Fruit fly (Drosophila melanogaster) ovary, adult (tissue): Measurements from ENCODE around the gene ATPsyngamma.

Experiments
- CG17801 ChIP-seq: fragments of 200-800 bp; optimal IDR thresholded peaks from 2 replicates; lab custom pipeline; 2019; ENCODE audit warnings: missing biosample characterization, mild to moderate bottlenecking, missing genetic modification characterization, moderate library complexity; ENCODE audit not compliant: partially characterized antibody

The ATPsyngamma gene

dm6 chr3R:29724745-29725144 is 24.2 kb downstream of the ATPsyngamma start, which contains the start of the genes Naa40 and CG18731:
Gene Naa40, minus strand, starts transcription at chr3R:29724950.
Gene CG18731, plus strand, starts transcription at chr3R:29725027.
- TF ChIP-seq CG17801 = no peak

- TF ChIP-seq CG17801 = peak; percentile 44
These were observed 25.8 kb downstream of the ATPsyngamma start, which contains the start of gene Pcd for dm6 chr3R:29723048-29723656. Gene Pcd, plus strand, starts transcription at chr3R:29723163.

dm6 chr3R:29722238-29722637 is 26.7 kb downstream of the ATPsyngamma start, which contains the start of gene CG34296:
Gene CG34296, plus strand, starts transcription at chr3R:29722538.
- TF ChIP-seq CG17801 = no peak

- no peak for TF ChIP-seq CG17801
These were observed 30.6 kb downstream of the ATPsyngamma start, which contains the start of gene CG15506 for dm6 chr3R:29718363-29718762. Gene CG15506, plus strand, starts transcription at chr3R:29718663.

- TF ChIP-seq CG17801 = no peak
These were observed 31.4 kb downstream of the ATPsyngamma start for dm6 chr3R:29717519-29717918.

- TF ChIP-seq CG17801 = no peak
These were observed 32.1 kb downstream of the ATPsyngamma start, which contains the start of gene Obp99b for dm6 chr3R:29716782-29717317. Gene Obp99b, minus strand, starts transcription at chr3R:29716896.

dm6 chr3R:29716043-29716781 is 32.8 kb downstream of the ATPsyngamma start:
- TF ChIP-seq CG17801 = no peak

dm6 chr3R:29715277-29715676 is 33.7 kb downstream of the ATPsyngamma start, which contains the start of gene Dup99B:
Gene Dup99B, minus strand, starts transcription at chr3R:29715377.
- TF ChIP-seq CG17801 = no peak

- no peak for TF ChIP-seq CG17801
These were observed 34.6 kb downstream of the ATPsyngamma start, which contains the start of gene Obp99d for dm6 chr3R:29714314-29714713. Gene Obp99d, plus strand, starts transcription at chr3R:29714505.

dm6 chr3R:29711434-29711833 is 37.5 kb downstream of the ATPsyngamma start:
- no peak for TF ChIP-seq CG17801

- no peak for TF ChIP-seq CG17801
These were observed 40.6 kb downstream of the ATPsyngamma start for dm6 chr3R:29708322-29708721.

- TF ChIP-seq CG17801 = no peak
These were observed 41.7 kb downstream of the ATPsyngamma start for dm6 chr3R:29707258-29707657.

- no peak for TF ChIP-seq CG17801
These were observed 43.1 kb downstream of the ATPsyngamma start for dm6 chr3R:29705789-29706303.

dm6 chr3R:29704557-29704956 is 44.4 kb downstream of the ATPsyngamma start:
- no peak for TF ChIP-seq CG17801

dm6 chr3R:29701739-29702138 is 47.2 kb downstream of the ATPsyngamma start:
- TF ChIP-seq CG17801 = no peak

- no peak for TF ChIP-seq CG17801
These were observed 49.7 kb downstream of the ATPsyngamma start for dm6 chr3R:29699220-29699619.

dm6 chr3R:29697841-29698240 is 51.1 kb downstream of the ATPsyngamma start:
- TF ChIP-seq CG17801 = no peak
